Comparison of ENCODE assay signal across 5 worm cellular contexts in genomic region chrIV:11822454-11822853, ce11.
TF ChIP-seq lines count a peak whose summit lies in the region.

No protein-coding gene starts in this region.

TF ChIP-seq in whole organism, L1 larva, 84 proteins besides CTCF, POLR2A, EP300 and RAD21 (continued from another document and continues in another):
- TF ChIP-seq C16A3.4 (tag; optimal IDR thresholded peaks at IDR 0.05; lab: Kevin White, UChicago) (peak; percentile 49), dpl-1 (GFP tag; optimal IDR thresholded peaks at IDR 0.05; lab: Kevin White, UChicago) (peak; percentile 87 to 93 (median 89)), aha-1 (tag; optimal IDR thresholded peaks at IDR 0.05; lab: Kevin White, UChicago) (no peak), nhr-85 (tag; lab: Kevin White, UChicago) (peak; percentile 47), isw-1 (GFP tag; IDR thresholded peaks at IDR 0.05; lab: Robert Waterston, UW) (peak; percentile 46; the same call in 1 of the 2 replicates), nhr-237 (tag; optimal IDR thresholded peaks at IDR 0.05; lab: Kevin White, UChicago) (no peak), dsc-1 (tag; optimal IDR thresholded peaks at IDR 0.05; lab: Kevin White, UChicago) (peak; percentile 23), nhr-19 (GFP tag; conservative IDR thresholded peaks at IDR 0.05; lab: Robert Waterston, UW) (peak; percentile 48), lin-15B (tag; optimal IDR thresholded peaks at IDR 0.05; lab: Kevin White, UChicago) (peak; percentile 41), nhr-77 (tag; optimal IDR thresholded peaks at IDR 0.05; lab: Kevin White, UChicago) (peak; percentile 1), fkh-8 (tag; optimal IDR thresholded peaks at IDR 0.05; lab: Kevin White, UChicago) (peak; percentile 21), Y116A8C.19 (tag; optimal IDR thresholded peaks at IDR 0.05; lab: Kevin White, UChicago; ENCODE audit: borderline replicate concordance) (no peak), snu-23 (GFP tag; optimal IDR thresholded peaks at IDR 0.05; lab: Kevin White, UChicago) (peak; percentile 57), ceh-88 (GFP tag; IDR thresholded peaks at IDR 0.05; lab: Robert Waterston, UW) (peak; percentile 21; the same call in 1 of the 2 replicates), nhr-28 (tag; optimal IDR thresholded peaks at IDR 0.05; lab: Kevin White, UChicago) (no peak), ceh-82 (tag; optimal IDR thresholded peaks at IDR 0.05; lab: Kevin White, UChicago) (peak; percentile 10 to 85 (median 34)), rnt-1 (tag; optimal IDR thresholded peaks at IDR 0.05; lab: Kevin White, UChicago) (peak; percentile 59), elt-3 (tag; optimal IDR thresholded peaks at IDR 0.05; lab: Kevin White, UChicago) (peak in 1 of 6 experiments; percentile 36), egl-27 (tag; optimal IDR thresholded peaks at IDR 0.05; lab: Kevin White, UChicago) (no peak), ztf-4 (tag; optimal IDR thresholded peaks at IDR 0.05; lab: Kevin White, UChicago) (no peak), grh-1 (GFP tag; IDR thresholded peaks at IDR 0.05; lab: Robert Waterston, UW) (no peak), mab-9 (GFP tag; IDR thresholded peaks at IDR 0.05; lab: Robert Waterston, UW) (no peak), lsy-2 (tag; optimal IDR thresholded peaks at IDR 0.05; lab: Kevin White, UChicago) (peak; percentile 44 to 80), mef-2 (tag; optimal IDR thresholded peaks at IDR 0.05; lab: Kevin White, UChicago) (no peak), skn-1 (tag; optimal IDR thresholded peaks at IDR 0.05; lab: Kevin White, UChicago) (peak; percentile 51), nhr-90 (tag; optimal IDR thresholded peaks at IDR 0.05; lab: Kevin White, UChicago; ENCODE audit: poor library complexity) (no peak)

TF ChIP-seq in whole organism, L2 larva, 48 proteins besides CTCF, POLR2A, EP300 and RAD21 (continued from another document):
- peak; percentile 47 for TF ChIP-seq crh-2 (tag; optimal IDR thresholded peaks at IDR 0.05; lab: Kevin White, UChicago)
- no peak for TF ChIP-seq aly-2 (tag; optimal IDR thresholded peaks at IDR 0.05; lab: Kevin White, UChicago)
- no peak for TF ChIP-seq ama-1 (optimal IDR thresholded peaks at IDR 0.05; lab: Kevin White, UChicago)
- TF ChIP-seq nhr-129 (tag; optimal IDR thresholded peaks at IDR 0.05; lab: Kevin White, UChicago): peak; percentile 56
- no peak for TF ChIP-seq mab-5 (tag; optimal IDR thresholded peaks at IDR 0.05; lab: Kevin White, UChicago)
- TF ChIP-seq sma-9 (GFP tag; optimal IDR thresholded peaks at IDR 0.05; lab: Kevin White, UChicago): peak; percentile 6
- TF ChIP-seq sma-9 (tag; optimal IDR thresholded peaks at IDR 0.05; lab: Kevin White, UChicago): no peak
- peak; percentile 14 for TF ChIP-seq ZK546.5 (tag; optimal IDR thresholded peaks at IDR 0.05; lab: Kevin White, UChicago)
- TF ChIP-seq zag-1 (tag; optimal IDR thresholded peaks at IDR 0.05; lab: Kevin White, UChicago): no peak
- TF ChIP-seq Y55F3AM.14 (GFP tag; optimal IDR thresholded peaks at IDR 0.05; lab: Kevin White, UChicago): no peak

TF ChIP-seq in whole organism, L3 larva, 47 proteins besides CTCF, POLR2A, EP300 and RAD21 (continued from another document):
- TF ChIP-seq lin-39 (tag; optimal IDR thresholded peaks at IDR 0.05; lab: Kevin White, UChicago): peak; percentile 40
- no peak for TF ChIP-seq zag-1 (tag; optimal IDR thresholded peaks at IDR 0.05; lab: Kevin White, UChicago)
- TF ChIP-seq pqm-1 (tag; optimal IDR thresholded peaks at IDR 0.05; lab: Kevin White, UChicago): no peak
- TF ChIP-seq hmg-11 (tag; optimal IDR thresholded peaks at IDR 0.05; lab: Kevin White, UChicago): peak; percentile 16
- TF ChIP-seq pha-4 (tag; optimal IDR thresholded peaks at IDR 0.05; lab: Kevin White, UChicago): peak; percentile 40
- TF ChIP-seq unc-62 (GFP tag; optimal IDR thresholded peaks at IDR 0.05; lab: Kevin White, UChicago): no peak

TF ChIP-seq in whole organism, L4 larva, 104 proteins besides CTCF, POLR2A, EP300 and RAD21 (continued from another document):
- TF ChIP-seq hif-1 (tag; optimal IDR thresholded peaks at IDR 0.05; lab: Kevin White, UChicago) (no peak), snpc-4 (tag; optimal IDR thresholded peaks at IDR 0.05; lab: Kevin White, UChicago) (no peak), set-16 (GFP tag; IDR thresholded peaks at IDR 0.05; lab: Robert Waterston, UW) (no peak), nhr-25 (tag; optimal IDR thresholded peaks at IDR 0.05; lab: Kevin White, UChicago; ENCODE audit: borderline replicate concordance, insufficient read depth) (no peak), fos-1 (tag; optimal IDR thresholded peaks at IDR 0.05; lab: Kevin White, UChicago) (no peak), Y105C5A.15 (GFP tag; IDR thresholded peaks at IDR 0.05; lab: Robert Waterston, UW) (no peak), aha-1 (tag; lab: Kevin White, UChicago) (peak; percentile 33), egl-27 (tag; optimal IDR thresholded peaks at IDR 0.05; lab: Kevin White, UChicago) (no peak), hlh-30 (tag; optimal IDR thresholded peaks at IDR 0.05; lab: Kevin White, UChicago; ENCODE audit: insufficient read depth) (peak; percentile 34), ceh-28 (tag; optimal IDR thresholded peaks at IDR 0.05; lab: Kevin White, UChicago) (no peak)
TF ChIP-seq in whole organism, L4 larva: peak in this region for 8.

TF ChIP-seq in whole organism, young adult, 124 proteins besides CTCF, POLR2A, EP300 and RAD21 (continued from another document and continues in another):
- TF ChIP-seq fkh-3 (tag; optimal IDR thresholded peaks at IDR 0.05; lab: Kevin White, UChicago): no peak
- TF ChIP-seq rpc-1 (optimal IDR thresholded peaks at IDR 0.05; lab: Kevin White, UChicago): no peak
- no peak for TF ChIP-seq rpc-1 (tag; optimal IDR thresholded peaks at IDR 0.05; lab: Kevin White, UChicago)
- TF ChIP-seq xnd-1 (tag; optimal IDR thresholded peaks at IDR 0.05; lab: Kevin White, UChicago): peak; percentile 88
- TF ChIP-seq hlh-12 (tag; optimal IDR thresholded peaks at IDR 0.05; lab: Kevin White, UChicago): no peak
- peak; percentile 76; the same call in 1 of the 2 replicates for TF ChIP-seq B0019.2 (GFP tag; conservative IDR thresholded peaks at IDR 0.05; lab: Robert Waterston, UW)
- no peak for TF ChIP-seq madf-10 (tag; optimal IDR thresholded peaks at IDR 0.05; lab: Kevin White, UChicago)
- no peak for TF ChIP-seq F10E7.11 (tag; optimal IDR thresholded peaks at IDR 0.05; lab: Kevin White, UChicago)
- no peak for TF ChIP-seq nfyb-1 (GFP tag; IDR thresholded peaks at IDR 0.05; lab: Robert Waterston, UW)
- no peak for TF ChIP-seq bed-2 (GFP tag; IDR thresholded peaks at IDR 0.05; lab: Robert Waterston, UW)
- TF ChIP-seq nhr-120 (GFP tag; IDR thresholded peaks at IDR 0.05; lab: Robert Waterston, UW): no peak
- TF ChIP-seq zim-3 (tag; optimal IDR thresholded peaks at IDR 0.05; lab: Kevin White, UChicago): no peak
- TF ChIP-seq die-1 (tag; optimal IDR thresholded peaks at IDR 0.05; lab: Kevin White, UChicago): no peak
- peak; percentile 36 for TF ChIP-seq unc-130 (GFP tag; optimal IDR thresholded peaks at IDR 0.05; lab: Kevin White, UChicago)
- no peak for TF ChIP-seq ztf-18 (tag; optimal IDR thresholded peaks at IDR 0.05; lab: Kevin White, UChicago)
- peak; percentile 64 for TF ChIP-seq snpc-3.4 (tag; optimal IDR thresholded peaks at IDR 0.05; lab: Kevin White, UChicago)
- no peak for TF ChIP-seq T07F8.4 (tag; optimal IDR thresholded peaks at IDR 0.05; lab: Kevin White, UChicago)
- no peak for TF ChIP-seq lin-40 (tag; optimal IDR thresholded peaks at IDR 0.05; lab: Kevin White, UChicago)
- peak; percentile 51 for TF ChIP-seq hmg-1.2 (GFP tag; IDR thresholded peaks at IDR 0.05; lab: Robert Waterston, UW)
- no peak for TF ChIP-seq F55B11.4 (tag; optimal IDR thresholded peaks at IDR 0.05; lab: Kevin White, UChicago; ENCODE audit: borderline replicate concordance, insufficient read depth)
- TF ChIP-seq mcd-1 (GFP tag; IDR thresholded peaks at IDR 0.05; lab: Robert Waterston, UW): peak; percentile 43
- TF ChIP-seq F33H1.4 (GFP tag; IDR thresholded peaks at IDR 0.05; lab: Robert Waterston, UW): peak; percentile 94
- no peak for TF ChIP-seq attf-3 (GFP tag; conservative IDR thresholded peaks at IDR 0.05; lab: Robert Waterston, UW)
- TF ChIP-seq snpc-1.3 (tag; optimal IDR thresholded peaks at IDR 0.05; lab: Kevin White, UChicago; ENCODE audit: insufficient read depth): peak; percentile 26
- no peak for TF ChIP-seq egrh-3 (GFP tag; IDR thresholded peaks at IDR 0.05; lab: Robert Waterston, UW)
- TF ChIP-seq madf-8 (GFP tag; conservative IDR thresholded peaks at IDR 0.05; lab: Robert Waterston, UW): peak; percentile 90
- TF ChIP-seq ztf-26 (tag; optimal IDR thresholded peaks at IDR 0.05; lab: Kevin White, UChicago): no peak
- no peak for TF ChIP-seq nhr-80 (tag; optimal IDR thresholded peaks at IDR 0.05; lab: Kevin White, UChicago)
- TF ChIP-seq ztf-3 (GFP tag; optimal IDR thresholded peaks at IDR 0.05; lab: Kevin White, UChicago): no peak
- no peak for TF ChIP-seq ets-4 (GFP tag; optimal IDR thresholded peaks at IDR 0.05; lab: Kevin White, UChicago)
- no peak for TF ChIP-seq hmg-20 (GFP tag; IDR thresholded peaks at IDR 0.05; lab: Robert Waterston, UW)
- peak; percentile 96 for TF ChIP-seq hsf-1 (GFP tag; IDR thresholded peaks at IDR 0.05; lab: Robert Waterston, UW)
- no peak for TF ChIP-seq pha-4 (tag; optimal IDR thresholded peaks at IDR 0.05; lab: Kevin White, UChicago)
- TF ChIP-seq tlf-1 (GFP tag; optimal IDR thresholded peaks at IDR 0.05; lab: Kevin White, UChicago): peak; percentile 65
- TF ChIP-seq madf-6 (GFP tag; IDR thresholded peaks at IDR 0.05; lab: Robert Waterston, UW): peak; percentile 98
- TF ChIP-seq F52B5.7 (tag; optimal IDR thresholded peaks at IDR 0.05; lab: Kevin White, UChicago): no peak
- TF ChIP-seq B0261.1 (tag; optimal IDR thresholded peaks at IDR 0.05; lab: Kevin White, UChicago): no peak
- TF ChIP-seq mel-28 (tag; optimal IDR thresholded peaks at IDR 0.05; lab: Kevin White, UChicago; ENCODE audit: borderline replicate concordance): no peak
- peak; percentile 56; the same call in 1 of the 2 replicates for TF ChIP-seq pbrm-1 (GFP tag; IDR thresholded peaks at IDR 0.05; lab: Robert Waterston, UW)
- TF ChIP-seq mes-4 (tag; optimal IDR thresholded peaks at IDR 0.05; lab: Kevin White, UChicago): no peak
- TF ChIP-seq Y95B8A.8 (GFP tag; IDR thresholded peaks at IDR 0.05; lab: Robert Waterston, UW): peak; percentile 85
- TF ChIP-seq atf-7 (tag; optimal IDR thresholded peaks at IDR 0.05; lab: Kevin White, UChicago): no peak
- TF ChIP-seq let-607 (tag; optimal IDR thresholded peaks at IDR 0.05; lab: Kevin White, UChicago): no peak
- no peak for TF ChIP-seq dpff-1 (tag; optimal IDR thresholded peaks at IDR 0.05; lab: Kevin White, UChicago)
- TF ChIP-seq zfh-2 (GFP tag; conservative IDR thresholded peaks at IDR 0.05; lab: Robert Waterston, UW): no peak
- peak; percentile 7; the same call in 1 of the 2 replicates for TF ChIP-seq ztf-25 (GFP tag; IDR thresholded peaks at IDR 0.05; lab: Robert Waterston, UW)
- TF ChIP-seq F57C9.4 (tag; optimal IDR thresholded peaks at IDR 0.05; lab: Kevin White, UChicago): no peak
- TF ChIP-seq ceh-79 (tag; optimal IDR thresholded peaks at IDR 0.05; lab: Kevin White, UChicago): no peak
- peak; percentile 8; the same call in 1 of the 2 replicates for TF ChIP-seq Y53G8AR.9 (GFP tag; conservative IDR thresholded peaks at IDR 0.05; lab: Robert Waterston, UW)
- TF ChIP-seq ztf-22 (GFP tag; optimal IDR thresholded peaks at IDR 0.05; lab: Kevin White, UChicago): no peak
- TF ChIP-seq K11D2.4 (GFP tag; IDR thresholded peaks at IDR 0.05; lab: Robert Waterston, UW): no peak
- no peak for TF ChIP-seq T26A5.8 (tag; optimal IDR thresholded peaks at IDR 0.05; lab: Kevin White, UChicago)
- no peak for TF ChIP-seq Y79H2A.3 (GFP tag; conservative IDR thresholded peaks at IDR 0.05; lab: Robert Waterston, UW)
- no peak for TF ChIP-seq Y56A3A.18 (GFP tag; IDR thresholded peaks at IDR 0.05; lab: Robert Waterston, UW)
- TF ChIP-seq F57A8.1 (GFP tag; optimal IDR thresholded peaks at IDR 0.05; lab: Kevin White, UChicago): no peak
- no peak for TF ChIP-seq F39B2.1 (GFP tag; IDR thresholded peaks at IDR 0.05; lab: Robert Waterston, UW)
- TF ChIP-seq ceh-58 (GFP tag; IDR thresholded peaks at IDR 0.05; lab: Robert Waterston, UW): no peak
- peak; percentile 81 for TF ChIP-seq lin-54 (GFP tag; optimal IDR thresholded peaks at IDR 0.05; lab: Kevin White, UChicago)
- TF ChIP-seq sdz-38 (tag; optimal IDR thresholded peaks at IDR 0.05; lab: Kevin White, UChicago): no peak
- TF ChIP-seq lin-35 (GFP tag; optimal IDR thresholded peaks at IDR 0.05; lab: Kevin White, UChicago): peak in 2 of 3 experiments; percentile 42 to 61
- TF ChIP-seq mxl-1 (tag; optimal IDR thresholded peaks at IDR 0.05; lab: Kevin White, UChicago): no peak
- no peak for TF ChIP-seq K12H6.12 (tag; optimal IDR thresholded peaks at IDR 0.05; lab: Kevin White, UChicago)
- TF ChIP-seq chd-7 (tag; optimal IDR thresholded peaks at IDR 0.05; lab: Kevin White, UChicago): no peak
- no peak for TF ChIP-seq lsy-27 (tag; optimal IDR thresholded peaks at IDR 0.05; lab: Kevin White, UChicago; ENCODE audit: borderline replicate concordance, insufficient read depth)
- no peak for TF ChIP-seq ztf-6 (GFP tag; IDR thresholded peaks at IDR 0.05; lab: Robert Waterston, UW)
- peak; percentile 61 for TF ChIP-seq F23B12.7 (tag; optimal IDR thresholded peaks at IDR 0.05; lab: Kevin White, UChicago; ENCODE audit: insufficient read depth)
- no peak for TF ChIP-seq C06A6.2 (GFP tag; conservative IDR thresholded peaks at IDR 0.05; lab: Robert Waterston, UW)
- no peak for TF ChIP-seq Y53F4B.3 (GFP tag; IDR thresholded peaks at IDR 0.05; lab: Robert Waterston, UW)
- no peak for TF ChIP-seq rec-8 (tag; optimal IDR thresholded peaks at IDR 0.05; lab: Kevin White, UChicago)
- TF ChIP-seq B0336.3 (GFP tag; IDR thresholded peaks at IDR 0.05; lab: Robert Waterston, UW): no peak
- no peak for TF ChIP-seq bed-1 (GFP tag; IDR thresholded peaks at IDR 0.05; lab: Robert Waterston, UW)
- TF ChIP-seq ama-1 (optimal IDR thresholded peaks at IDR 0.05; lab: Kevin White, UChicago): no peak
- TF ChIP-seq ama-1 (GFP tag; optimal IDR thresholded peaks at IDR 0.05; lab: Kevin White, UChicago): no peak
- TF ChIP-seq unc-62 (GFP tag; optimal IDR thresholded peaks at IDR 0.05; lab: Kevin White, UChicago): no peak
- peak; percentile 74; the same call in 1 of the 2 replicates for TF ChIP-seq madf-3 (GFP tag; IDR thresholded peaks at IDR 0.05; lab: Robert Waterston, UW)
- peak; percentile 95 for TF ChIP-seq D2030.7 (GFP tag; IDR thresholded peaks at IDR 0.05; lab: Robert Waterston, UW)
- TF ChIP-seq F22D6.2 (tag; optimal IDR thresholded peaks at IDR 0.05; lab: Kevin White, UChicago): no peak
- TF ChIP-seq athp-1 (tag; optimal IDR thresholded peaks at IDR 0.05; lab: Kevin White, UChicago): no peak
- no peak for TF ChIP-seq lag-1 (GFP tag; IDR thresholded peaks at IDR 0.05; lab: Robert Waterston, UW)
- TF ChIP-seq snpc-1.1 (tag; optimal IDR thresholded peaks at IDR 0.05; lab: Kevin White, UChicago; ENCODE audit: insufficient read depth): no peak
- TF ChIP-seq hrde-1 (tag; optimal IDR thresholded peaks at IDR 0.05; lab: Kevin White, UChicago; ENCODE audit: borderline replicate concordance): no peak
- TF ChIP-seq lin-26 (GFP tag; IDR thresholded peaks at IDR 0.05; lab: Robert Waterston, UW): no peak
- peak; percentile 96 for TF ChIP-seq ceh-91 (GFP tag; IDR thresholded peaks at IDR 0.05; lab: Robert Waterston, UW)
- peak; percentile 94 for TF ChIP-seq dpl-1 (GFP tag; optimal IDR thresholded peaks at IDR 0.05; lab: Kevin White, UChicago)
- peak; percentile 51; the same call in 1 of the 2 replicates for TF ChIP-seq ceh-100 (GFP tag; IDR thresholded peaks at IDR 0.05; lab: Robert Waterston, UW)
- TF ChIP-seq F49E8.2 (tag; optimal IDR thresholded peaks at IDR 0.05; lab: Kevin White, UChicago; ENCODE audit: insufficient read depth): peak; percentile 45
- no peak for TF ChIP-seq sptf-2 (GFP tag; optimal IDR thresholded peaks at IDR 0.05; lab: Kevin White, UChicago)
